Worm (Caenorhabditis elegans) whole organism, L4 larva: ENCODE results near the gene T28H10.1.

Source experiments
- F10B5.3 ChIP-seq: sonication (generic microtip); optimal IDR thresholded peaks from 2 replicates; lab custom pipeline; 2016; ENCODE audit warnings: mild to moderate bottlenecking, missing genetic modification characterization, missing compliant biosample characterization
- R02D3.7 ChIP-seq: fragments of 150-350 bp; sonication (generic microtip); optimal IDR thresholded peaks from 3 replicates; lab custom pipeline; 2014; ENCODE audit warnings: missing biosample characterization, missing genetic modification characterization
- Y75B8A.6 ChIP-seq: fragments of 200-800 bp; sonication (Bioruptor generic); IDR thresholded peaks from 2 replicates; pipeline ENCODE4 v1.3.6; 2022; ENCODE audit warnings: missing genetic modification reagents, missing genetic modification characterization, missing compliant biosample characterization
- aha-1 ChIP-seq: fragments of 150-350 bp; peaks from one replicate; lab custom pipeline; 2014; ENCODE audit warnings: missing biosample characterization, missing genetic modification characterization
- aly-2 ChIP-seq: sonication (generic microtip); optimal IDR thresholded peaks from 2 replicates; lab custom pipeline; 2018; ENCODE audit warnings: missing biosample characterization, missing genetic modification characterization
- daf-16 ChIP-seq, 3 experiments: sonication (generic microtip); optimal IDR thresholded peaks; 2 replicates each; lab custom pipeline; 2016 to 2017; ENCODE audit warnings: missing genetic modification characterization in 3 of 3, missing genetic modification reagents in 3 of 3, mild to moderate bottlenecking in 2 of 3, missing compliant biosample characterization in 2 of 3, missing biosample characterization in 1 of 3, moderate library complexity in 1 of 3
- daf-19 ChIP-seq: fragments of 200-800 bp; sonication (Bioruptor generic); conservative IDR thresholded peaks from 2 replicates; pipeline ENCODE4 v1.3.6; 2022; ENCODE audit warnings: missing genetic modification characterization, missing compliant biosample characterization
- dve-1 ChIP-seq: sonication (generic microtip); optimal IDR thresholded peaks from 2 replicates; lab custom pipeline; 2017; ENCODE audit warnings: antibody characterized with exemption, mild to moderate bottlenecking, missing genetic modification characterization, missing compliant biosample characterization; ENCODE audit not compliant: insufficient read depth
- hlh-11 ChIP-seq: fragments of 200-800 bp; sonication (Bioruptor generic); optimal IDR thresholded peaks from 2 replicates; lab custom pipeline; 2018; ENCODE audit warnings: mild to moderate bottlenecking, missing genetic modification characterization, missing compliant biosample characterization
- hlh-30 ChIP-seq: sonication (generic microtip); optimal IDR thresholded peaks from 2 replicates; lab custom pipeline; 2017; ENCODE audit warnings: antibody characterized with exemption, mild to moderate bottlenecking, missing genetic modification characterization, missing compliant biosample characterization; ENCODE audit not compliant: insufficient read depth
- hmg-1.1 ChIP-seq: fragments of 200-800 bp; sonication (Bioruptor generic); IDR thresholded peaks from 2 replicates; pipeline ENCODE4 v1.3.6; 2022; ENCODE audit warnings: missing genetic modification reagents, missing genetic modification characterization, missing compliant biosample characterization
- lin-13 ChIP-seq: fragments of 150-350 bp; optimal IDR thresholded peaks from 2 replicates; lab custom pipeline; 2014; ENCODE audit warnings: missing biosample characterization, missing genetic modification reagents, missing genetic modification characterization
- lin-38 ChIP-seq: fragments of 200-800 bp; sonication (Bioruptor generic); IDR thresholded peaks from 2 replicates; pipeline ENCODE4 v1.3.6; 2022; ENCODE audit warnings: missing genetic modification reagents, missing genetic modification characterization, missing compliant biosample characterization
- lsy-2 ChIP-seq, 2 experiments: fragments of 150-350 bp in 1 of 2; sonication (generic microtip) in 1 of 2; optimal IDR thresholded peaks; 2 replicates each; lab custom pipeline; 2014 to 2017; ENCODE audit warnings: missing biosample characterization in 2 of 2, missing genetic modification characterization in 2 of 2
- mdt-29 ChIP-seq: fragments of 200-800 bp; sonication (Bioruptor generic); IDR thresholded peaks from 2 replicates; pipeline ENCODE4 v1.3.6; 2022; ENCODE audit warnings: missing genetic modification reagents, missing genetic modification characterization, missing compliant biosample characterization
- mep-1 ChIP-seq: fragments of 150-350 bp; sonication (generic microtip); optimal IDR thresholded peaks from 3 replicates; lab custom pipeline; 2014; ENCODE audit warnings: missing biosample characterization, missing genetic modification characterization
- mes-2 ChIP-seq: sonication (generic microtip); optimal IDR thresholded peaks from 2 replicates; lab custom pipeline; 2016; ENCODE audit warnings: missing genotype, mild to moderate bottlenecking, missing genetic modification characterization, missing compliant biosample characterization; ENCODE audit not compliant: poor library complexity, severe bottlenecking
- mxl-3 ChIP-seq: fragments of 200-800 bp; sonication (Bioruptor generic); optimal IDR thresholded peaks from 2 replicates; lab custom pipeline; 2018; ENCODE audit warnings: mild to moderate bottlenecking, missing genetic modification characterization, missing compliant biosample characterization
- nhr-25 ChIP-seq: sonication (generic microtip); optimal IDR thresholded peaks from 2 replicates; lab custom pipeline; 2017; ENCODE audit warnings: missing genetic modification characterization, mild to moderate bottlenecking, missing compliant biosample characterization, antibody characterized with exemption, moderate library complexity, borderline replicate concordance; ENCODE audit not compliant: insufficient read depth
- nhr-28 ChIP-seq: fragments of 150-350 bp; optimal IDR thresholded peaks from 2 replicates; lab custom pipeline; 2014; ENCODE audit warnings: missing biosample characterization, missing genetic modification characterization
- nhr-48 ChIP-seq: sonication (generic microtip); optimal IDR thresholded peaks from 2 replicates; lab custom pipeline; 2016; ENCODE audit warnings: mild to moderate bottlenecking, missing genetic modification characterization, missing compliant biosample characterization
- nhr-6 ChIP-seq: fragments of 150-350 bp; optimal IDR thresholded peaks from 2 replicates; lab custom pipeline; 2014; ENCODE audit warnings: missing biosample characterization, missing genetic modification characterization
- nhr-76 ChIP-seq: fragments of 150-350 bp; optimal IDR thresholded peaks from 2 replicates; lab custom pipeline; 2014; ENCODE audit warnings: missing biosample characterization, missing genetic modification characterization
- set-16 ChIP-seq: fragments of 200-800 bp; sonication (Bioruptor generic); IDR thresholded peaks from 2 replicates; pipeline ENCODE4 v1.3.6; 2022; ENCODE audit warnings: missing genetic modification reagents, missing genetic modification characterization, missing compliant biosample characterization
- snpc-1.2 ChIP-seq: fragments of 200-800 bp; sonication (Bioruptor generic); IDR thresholded peaks from 2 replicates; pipeline ENCODE4 v1.3.6; 2022; ENCODE audit warnings: missing genetic modification reagents, missing genetic modification characterization, missing compliant biosample characterization
- unc-130 ChIP-seq: sonication (generic microtip); optimal IDR thresholded peaks from 2 replicates; lab custom pipeline; 2016; ENCODE audit warnings: missing genetic modification reagents, missing genetic modification characterization, missing compliant biosample characterization
- unc-62 ChIP-seq, 3 experiments: fragments of 150-350 bp in 1 of 3; sonication (generic microtip); optimal IDR thresholded peaks in 2 of 3; peaks in 1 of 3; 1 replicate in 1 of 3; 2 replicates in 2 of 3; lab custom pipeline; 2014 to 2017; ENCODE audit warnings: missing biosample characterization in 3 of 3, missing genetic modification characterization in 3 of 3, missing genetic modification reagents in 3 of 3, missing genotype in 1 of 3
- zfp-2 ChIP-seq: sonication (generic microtip); optimal IDR thresholded peaks from 2 replicates; lab custom pipeline; 2016; ENCODE audit warnings: mild to moderate bottlenecking, missing genetic modification characterization, missing compliant biosample characterization
- zip-11 ChIP-seq: fragments of 200-800 bp; sonication (Bioruptor generic); IDR thresholded peaks from 2 replicates; pipeline ENCODE4 v1.3.6; 2022; ENCODE audit warnings: missing genetic modification characterization, missing compliant biosample characterization
- ztf-11 ChIP-seq: fragments of 150-350 bp; optimal IDR thresholded peaks from 2 replicates; lab custom pipeline; 2014; ENCODE audit warnings: missing biosample characterization, missing genetic modification characterization

Gene T28H10.1

DNA sequence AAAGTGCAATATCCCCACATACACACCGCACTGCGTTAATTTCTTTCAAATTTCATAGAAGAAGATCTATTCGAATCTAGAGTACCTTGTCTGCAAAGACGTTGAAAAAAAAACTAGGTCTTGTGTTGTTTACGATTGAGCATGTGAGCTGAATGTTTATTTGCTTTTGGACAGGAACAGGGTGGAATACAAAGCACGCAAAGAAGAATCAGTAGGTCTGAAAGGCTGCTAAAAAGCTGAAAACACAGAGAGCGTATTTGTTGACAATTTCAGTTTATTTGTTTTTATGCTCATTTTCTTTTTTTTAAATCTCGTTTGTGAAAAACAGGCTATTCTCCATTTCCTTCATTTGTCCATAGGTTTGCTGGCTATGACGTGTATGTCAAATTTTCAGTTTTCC, 31.3 kb downstream of the T28H10.1 start:
- TF ChIP-seq unc-130 (no peak), daf-16 (GFP tag; optimal IDR thresholded peaks at IDR 0.05; lab: Kevin White, UChicago) (no peak), daf-16 (tag; optimal IDR thresholded peaks at IDR 0.05; lab: Kevin White, UChicago) (peak; percentile 52), Y75B8A.6 (no peak), hlh-30 (peak; percentile 23), aly-2 (tag; lab: Kevin White, UChicago) (no peak), unc-62 (GFP tag; optimal IDR thresholded peaks at IDR 0.05 in 1 of 2; lab: Kevin White, UChicago) (peak in 1 of 2 experiments; percentile 71), unc-62 (tag; optimal IDR thresholded peaks at IDR 0.05; lab: Kevin White, UChicago) (no peak), dve-1 (tag; lab: Kevin White, UChicago) (peak; percentile 4)

DNA sequence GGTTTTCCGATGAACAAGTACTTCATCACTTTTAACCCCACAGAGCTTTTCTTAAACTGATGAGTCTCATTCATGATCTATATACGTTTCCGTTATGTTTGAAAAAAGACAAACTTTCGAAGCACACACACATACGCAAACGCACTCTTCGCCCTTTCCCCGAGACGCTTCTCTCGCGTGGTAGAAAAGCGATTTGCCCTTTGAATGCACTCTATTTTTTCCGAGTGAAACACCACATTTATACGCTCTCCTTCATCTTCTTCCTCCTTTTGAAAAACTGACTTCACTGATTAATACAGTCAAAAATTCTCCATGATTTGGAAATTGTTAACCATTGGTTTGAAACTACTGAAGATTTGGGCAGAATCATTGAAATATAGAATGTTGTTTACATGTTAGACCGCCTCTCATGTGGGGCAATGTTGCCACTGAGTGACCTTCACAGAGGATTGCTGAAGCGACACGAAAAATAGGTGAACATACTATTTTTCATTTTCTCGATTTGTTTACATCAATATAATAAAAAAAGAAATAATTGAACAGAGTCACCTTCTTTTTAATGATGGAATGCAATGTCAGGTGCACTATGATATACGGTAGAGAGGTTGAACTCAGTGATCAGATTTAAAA, 32.9 kb downstream of the T28H10.1 start:
- no peak for TF ChIP-seq set-16 (GFP tag; lab: Robert Waterston, UW)
- TF ChIP-seq nhr-76 (tag; lab: Kevin White, UChicago) = no peak
- no peak for TF ChIP-seq daf-16 (GFP tag; optimal IDR thresholded peaks at IDR 0.05; lab: Kevin White, UChicago)
- peak; percentile 70 for TF ChIP-seq daf-16 (tag; optimal IDR thresholded peaks at IDR 0.05; lab: Kevin White, UChicago)
- TF ChIP-seq nhr-28 = peak; percentile 11
- peak in 1 of 2 experiments; percentile 94 for TF ChIP-seq unc-62 (GFP tag; optimal IDR thresholded peaks at IDR 0.05 in 1 of 2; lab: Kevin White, UChicago)
- TF ChIP-seq unc-62 (tag; optimal IDR thresholded peaks at IDR 0.05; lab: Kevin White, UChicago) = no peak
- no peak for TF ChIP-seq zip-11 (GFP tag; lab: Robert Waterston, UW)

DNA sequence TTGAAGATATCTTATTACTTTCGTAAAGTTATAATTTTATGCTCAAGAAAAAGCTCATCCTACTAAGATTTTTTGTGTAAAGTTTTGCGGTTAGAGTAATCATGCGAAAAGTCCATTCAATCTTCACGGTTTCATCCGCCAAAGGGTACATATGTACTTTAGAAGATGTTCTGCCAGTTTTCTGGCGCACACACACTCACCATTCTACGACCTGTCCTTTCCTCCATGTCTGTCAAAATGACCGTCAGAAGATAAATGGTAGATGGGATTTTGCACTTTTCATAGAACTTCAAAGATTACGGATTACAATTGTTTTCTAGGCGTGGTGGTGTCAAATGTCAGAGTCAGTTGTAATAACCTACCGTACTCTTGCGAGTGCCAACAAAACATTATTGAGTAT, 33.9 kb downstream of the T28H10.1 start:
- peak; percentile 27 for TF ChIP-seq nhr-28
- no peak for TF ChIP-seq mdt-29 (GFP tag; lab: Robert Waterston, UW)
- TF ChIP-seq mxl-3 (GFP tag; lab: Kevin White, UChicago) = no peak
- TF ChIP-seq, all 104 proteins: peak for 1

DNA sequence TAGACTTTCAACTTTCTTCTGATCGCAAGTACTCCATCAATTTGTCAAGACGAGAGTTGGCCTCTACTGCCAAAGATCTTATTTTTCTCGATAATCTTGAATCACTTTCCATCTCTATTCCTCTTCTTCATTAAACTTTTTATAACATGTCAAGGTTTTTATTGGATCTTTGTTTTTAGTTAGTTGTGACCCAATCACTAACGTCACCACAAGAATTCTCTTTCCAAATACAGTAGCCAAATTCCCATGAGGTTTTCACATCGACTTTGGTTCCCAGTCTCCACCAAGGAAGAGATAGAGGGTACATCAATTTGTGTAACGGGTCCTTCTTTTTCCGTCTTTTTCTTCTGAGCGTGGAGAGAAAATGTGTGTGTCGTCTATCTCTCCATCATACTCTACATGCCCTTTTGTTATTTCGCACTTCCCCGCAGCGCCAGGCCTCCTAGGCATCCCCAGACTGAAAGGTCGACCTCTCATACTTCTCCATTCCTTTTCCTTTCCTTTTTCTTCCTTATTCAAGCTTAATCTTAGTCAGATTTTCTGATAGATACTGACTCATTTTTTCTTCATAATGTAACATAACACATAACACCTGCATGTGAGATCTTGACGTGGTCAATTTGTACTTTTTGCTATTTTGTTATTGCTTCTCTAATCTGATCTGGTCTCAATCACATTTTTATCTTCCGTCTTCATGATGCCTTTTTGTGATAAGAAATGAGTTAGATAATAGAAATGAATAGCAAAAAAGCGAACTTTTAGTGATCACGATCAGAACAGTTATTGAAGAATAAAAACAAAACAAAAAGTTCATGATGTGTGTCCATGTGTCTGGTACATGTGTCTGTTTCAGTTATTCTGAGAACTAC, 35.6 kb downstream of the T28H10.1 start:
- no peak for TF ChIP-seq F10B5.3 (tag; lab: Kevin White, UChicago)
- TF ChIP-seq zfp-2 = no peak
- TF ChIP-seq mep-1 (tag; lab: Kevin White, UChicago) = peak; percentile 53
- no peak for TF ChIP-seq lin-13 (GFP tag; lab: Kevin White, UChicago)
- no peak for TF ChIP-seq nhr-48 (tag; lab: Kevin White, UChicago)
- TF ChIP-seq nhr-6 (tag; lab: Kevin White, UChicago) = peak; percentile 23
- TF ChIP-seq ztf-11 (tag; lab: Kevin White, UChicago) = no peak
- TF ChIP-seq daf-19 (GFP tag; lab: Robert Waterston, UW) = no peak
- TF ChIP-seq lin-38 (GFP tag; lab: Robert Waterston, UW) = no peak
- TF ChIP-seq R02D3.7 (tag; lab: Kevin White, UChicago) = no peak
- peak; percentile 20 for TF ChIP-seq hlh-30
- peak; percentile 1 for TF ChIP-seq hlh-11 (tag; lab: Kevin White, UChicago)
- no peak for TF ChIP-seq nhr-25 (tag; lab: Kevin White, UChicago)
- TF ChIP-seq mes-2 (tag; lab: Kevin White, UChicago) = peak; percentile 8
- peak; percentile 94 for TF ChIP-seq aha-1 (tag; lab: Kevin White, UChicago)
- TF ChIP-seq lsy-2 (tag; optimal IDR thresholded peaks at IDR 0.05; lab: Kevin White, UChicago) = peak; percentile 26 to 50
- no peak for TF ChIP-seq daf-16 (GFP tag; optimal IDR thresholded peaks at IDR 0.05; lab: Kevin White, UChicago)
- TF ChIP-seq daf-16 (tag; optimal IDR thresholded peaks at IDR 0.05; lab: Kevin White, UChicago) = peak; percentile 22
- TF ChIP-seq hmg-1.1 (GFP tag; lab: Robert Waterston, UW) = peak; percentile 59; the same call in 1 of the 2 replicates
- no peak for TF ChIP-seq snpc-1.2
